Worm (Caenorhabditis elegans) whole organism, L4/young adult: ENCODE measurements around the gene F11D11.4.

Source experiments
- W03F9.2 ChIP-seq: fragments of 150-350 bp; optimal IDR thresholded peaks from 2 replicates; lab custom pipeline; 2014; ENCODE audit warnings: missing biosample characterization, missing genetic modification characterization
- dao-5 ChIP-seq: sonication (generic microtip); optimal IDR thresholded peaks from 2 replicates; lab custom pipeline; 2016; ENCODE audit warnings: missing genotype, missing genetic modification characterization, moderate library complexity, missing compliant biosample characterization
- him-1 ChIP-seq: sonication (generic microtip); optimal IDR thresholded peaks from 2 replicates; lab custom pipeline; 2016; ENCODE audit warnings: missing genotype, missing genetic modification reagents, missing genetic modification characterization, missing compliant biosample characterization

- TF ChIP-seq W03F9.2 (tag; lab: Kevin White, UChicago) (peak; percentile 58), dao-5 (tag; lab: Kevin White, UChicago) (no peak), him-1 (tag; lab: Kevin White, UChicago) (no peak)
Observed at ce11 chrV:18723604-18724003, 37.6 kb upstream of the F11D11.4 start.
